Worm (Caenorhabditis elegans): ENCODE measurements around the gene tag-281.

ce11 chrII:12465557-12465956 lies 6.0 kb downstream of the tag-281 start, which contains the start of gene sre-37:
- TF ChIP-seq fos-1 (tag; optimal IDR thresholded peaks at IDR 0.05) (no peak), sea-2 (GFP tag; optimal IDR thresholded peaks at IDR 0.05) (no peak), pha-4 (tag; optimal IDR thresholded peaks at IDR 0.05) (no peak), snpc-4 (tag; optimal IDR thresholded peaks at IDR 0.05) (no peak), jun-1 (tag; optimal IDR thresholded peaks at IDR 0.05) (no peak), nhr-25 (tag; optimal IDR thresholded peaks at IDR 0.05) (no peak), aly-2 (tag; optimal IDR thresholded peaks at IDR 0.05) (no peak)
